Worm (Caenorhabditis elegans) whole organism, L1 larva: ENCODE data around the gene T23B12.11.

Experiments
- C16A3.4 ChIP-seq: fragments of 150-350 bp; optimal IDR thresholded peaks from 2 replicates; lab custom pipeline; 2014; ENCODE audit warnings: missing biosample characterization, missing genetic modification characterization
- F16B12.6 ChIP-seq: fragments of 150-350 bp; optimal IDR thresholded peaks from 2 replicates; lab custom pipeline; 2014; ENCODE audit warnings: missing biosample characterization, missing genetic modification characterization
- Y116A8C.19 ChIP-seq: sonication (generic microtip); optimal IDR thresholded peaks from 2 replicates; lab custom pipeline; 2016; ENCODE audit warnings: missing compliant biosample characterization, missing genetic modification characterization, borderline replicate concordance
- alr-1 ChIP-seq: fragments of 200-800 bp; sonication (Bioruptor generic); optimal IDR thresholded peaks from 2 replicates; lab custom pipeline; 2018; ENCODE audit warnings: borderline replicate concordance, mild to moderate bottlenecking, missing genetic modification characterization, missing compliant biosample characterization
- aly-2 ChIP-seq: fragments of 150-350 bp; optimal IDR thresholded peaks from 2 replicates; lab custom pipeline; 2014; ENCODE audit warnings: missing biosample characterization, missing genetic modification characterization
- ama-1 ChIP-seq: fragments of 150-350 bp; optimal IDR thresholded peaks from 2 replicates; lab custom pipeline; 2014
- blmp-1 ChIP-seq: fragments of 150-350 bp; optimal IDR thresholded peaks from 2 replicates; lab custom pipeline; 2014; ENCODE audit warnings: missing biosample characterization, missing genetic modification characterization
- ceh-90 ChIP-seq: sonication (generic microtip); optimal IDR thresholded peaks from 2 replicates; lab custom pipeline; 2016; ENCODE audit warnings: missing genetic modification characterization, missing compliant biosample characterization
- dsc-1 ChIP-seq: sonication (generic microtip); optimal IDR thresholded peaks from 2 replicates; lab custom pipeline; 2016; ENCODE audit warnings: mild to moderate bottlenecking, missing genetic modification characterization, missing compliant biosample characterization
- efl-1 ChIP-seq, 4 experiments: fragments of 150-350 bp; optimal IDR thresholded peaks in 3 of 4; peaks in 1 of 4; 1 replicate in 1 of 4; 2 replicates in 3 of 4; lab custom pipeline; 2014; ENCODE audit warnings: missing biosample characterization in 2 of 4, missing genetic modification characterization in 2 of 4, missing genetic modification reagents in 2 of 4
- elt-2 ChIP-seq: sonication (generic microtip); optimal IDR thresholded peaks from 2 replicates; lab custom pipeline; 2016; ENCODE audit warnings: missing genetic modification characterization, mild to moderate bottlenecking, inconsistent platforms, missing compliant biosample characterization, missing genetic modification reagents
- elt-3 ChIP-seq, 6 experiments: fragments of 150-350 bp in 1 of 6; sonication (generic microtip); optimal IDR thresholded peaks; 2 replicates each; lab custom pipeline; 2017 to 2018; ENCODE audit warnings: missing biosample characterization in 6 of 6, missing genetic modification characterization in 6 of 6, inconsistent platforms in 1 of 6
- fkh-10 ChIP-seq: sonication (generic microtip); optimal IDR thresholded peaks from 2 replicates; lab custom pipeline; 2017; ENCODE audit warnings: missing biosample characterization, missing genetic modification reagents, missing genetic modification characterization
- fkh-8 ChIP-seq: sonication (generic microtip); optimal IDR thresholded peaks from 2 replicates; lab custom pipeline; 2016; ENCODE audit warnings: mild to moderate bottlenecking, missing genetic modification characterization, missing compliant biosample characterization
- fos-1 ChIP-seq: fragments of 150-350 bp; optimal IDR thresholded peaks from 2 replicates; lab custom pipeline; 2014; ENCODE audit warnings: missing biosample characterization, missing genetic modification characterization
- hlh-4 ChIP-seq: sonication (generic microtip); optimal IDR thresholded peaks from 2 replicates; lab custom pipeline; 2016; ENCODE audit warnings: mild to moderate bottlenecking, missing genetic modification characterization, missing compliant biosample characterization
- hpl-2 ChIP-seq: fragments of 150-350 bp; optimal IDR thresholded peaks from 2 replicates; lab custom pipeline; 2014; ENCODE audit warnings: missing biosample characterization, missing genetic modification reagents, missing genetic modification characterization
- jun-1 ChIP-seq: fragments of 150-350 bp; optimal IDR thresholded peaks from 2 replicates; lab custom pipeline; 2014; ENCODE audit warnings: missing biosample characterization, missing genetic modification reagents, missing genetic modification characterization
- lin-14 ChIP-seq: fragments of 200-800 bp; sonication (Bioruptor generic); optimal IDR thresholded peaks from 2 replicates; lab custom pipeline; 2018; ENCODE audit warnings: mild to moderate bottlenecking, missing genetic modification characterization, moderate library complexity, missing compliant biosample characterization
- lin-35 ChIP-seq, 2 experiments: fragments of 150-350 bp; optimal IDR thresholded peaks; 2 replicates each; lab custom pipeline; 2014; ENCODE audit warnings: missing biosample characterization in 2 of 2, missing genetic modification characterization in 2 of 2, missing genetic modification reagents in 2 of 2
- lin-39 ChIP-seq: fragments of 150-350 bp; optimal IDR thresholded peaks from 2 replicates; lab custom pipeline; 2014; ENCODE audit warnings: missing biosample characterization, missing genetic modification reagents, missing genetic modification characterization
- lsy-2 ChIP-seq, 2 experiments: fragments of 150-350 bp; optimal IDR thresholded peaks; 2 replicates each; lab custom pipeline; 2014; ENCODE audit warnings: missing biosample characterization in 2 of 2, missing genetic modification characterization in 2 of 2
- mab-9 ChIP-seq: fragments of 200-800 bp; sonication (Bioruptor generic); IDR thresholded peaks from 2 replicates; pipeline ENCODE4 v1.3.6; 2022; ENCODE audit warnings: missing genetic modification reagents, missing genetic modification characterization, missing compliant biosample characterization
- mdl-1 ChIP-seq, 2 experiments: fragments of 150-350 bp; optimal IDR thresholded peaks; 2 replicates each; lab custom pipeline; 2014 to 2017; ENCODE audit warnings: missing biosample characterization in 2 of 2, missing genetic modification characterization in 2 of 2, inconsistent platforms in 1 of 2
- mep-1 ChIP-seq: fragments of 150-350 bp; optimal IDR thresholded peaks from 2 replicates; lab custom pipeline; 2014; ENCODE audit warnings: missing biosample characterization, missing genetic modification characterization
- nhr-12 ChIP-seq: sonication (generic microtip); optimal IDR thresholded peaks from 2 replicates; lab custom pipeline; 2017; ENCODE audit warnings: missing biosample characterization, missing genetic modification characterization
- nhr-20 ChIP-seq: sonication (generic microtip); optimal IDR thresholded peaks from 2 replicates; lab custom pipeline; 2016; ENCODE audit warnings: mild to moderate bottlenecking, missing genetic modification characterization, missing compliant biosample characterization
- nhr-71 ChIP-seq: sonication (generic microtip); optimal IDR thresholded peaks from 2 replicates; lab custom pipeline; 2016; ENCODE audit warnings: mild to moderate bottlenecking, missing genetic modification characterization, moderate library complexity, missing compliant biosample characterization
- nhr-77 ChIP-seq: fragments of 150-350 bp; optimal IDR thresholded peaks from 2 replicates; lab custom pipeline; 2014; ENCODE audit warnings: missing biosample characterization, missing genetic modification characterization
- nhr-84 ChIP-seq: sonication (generic microtip); optimal IDR thresholded peaks from 2 replicates; lab custom pipeline; 2017; ENCODE audit warnings: missing biosample characterization, missing genetic modification characterization
- nhr-85 ChIP-seq: sonication (generic microtip); peaks from one replicate; lab custom pipeline; 2016; ENCODE audit warnings: missing genetic modification characterization, inconsistent platforms, missing compliant biosample characterization
- nhr-90 ChIP-seq: sonication (generic microtip); optimal IDR thresholded peaks from 2 replicates; lab custom pipeline; 2016; ENCODE audit warnings: mild to moderate bottlenecking, missing genetic modification characterization, missing compliant biosample characterization; ENCODE audit not compliant: poor library complexity
- pax-3 ChIP-seq: fragments of 200-800 bp; sonication (Bioruptor generic); optimal IDR thresholded peaks from 2 replicates; lab custom pipeline; 2018; ENCODE audit warnings: mild to moderate bottlenecking, missing genetic modification characterization, moderate library complexity, missing compliant biosample characterization
- rnt-1 ChIP-seq: sonication (generic microtip); optimal IDR thresholded peaks from 2 replicates; lab custom pipeline; 2016; ENCODE audit warnings: mild to moderate bottlenecking, missing genetic modification characterization, moderate library complexity, missing compliant biosample characterization
- snu-23 ChIP-seq: sonication (generic microtip); optimal IDR thresholded peaks from 2 replicates; lab custom pipeline; 2016; ENCODE audit warnings: missing genetic modification characterization, missing compliant biosample characterization
- sup-37 ChIP-seq: fragments of 200-800 bp; sonication (Bioruptor generic); optimal IDR thresholded peaks from 2 replicates; lab custom pipeline; 2018; ENCODE audit warnings: mild to moderate bottlenecking, missing genetic modification characterization, missing compliant biosample characterization
- tbx-2 ChIP-seq: sonication (generic microtip); optimal IDR thresholded peaks from 2 replicates; lab custom pipeline; 2016; ENCODE audit warnings: missing genetic modification characterization, missing compliant biosample characterization
- unc-62 ChIP-seq: fragments of 150-350 bp; optimal IDR thresholded peaks from 2 replicates; lab custom pipeline; 2014; ENCODE audit warnings: missing biosample characterization, missing genetic modification reagents, missing genetic modification characterization
- unc-98 ChIP-seq: fragments of 200-800 bp; sonication (Bioruptor generic); IDR thresholded peaks from 2 replicates; pipeline ENCODE4 v1.3.6; 2022; ENCODE audit warnings: missing genetic modification characterization, missing compliant biosample characterization
- zag-1 ChIP-seq: fragments of 150-350 bp; optimal IDR thresholded peaks from 2 replicates; lab custom pipeline; 2014; ENCODE audit warnings: missing biosample characterization, missing genetic modification characterization
- ztf-11 ChIP-seq, 2 experiments: sonication (generic microtip); optimal IDR thresholded peaks; 2 replicates each; lab custom pipeline; 2016 to 2017; ENCODE audit warnings: missing genetic modification characterization in 2 of 2, missing biosample characterization in 1 of 2, missing compliant biosample characterization in 1 of 2

Gene T23B12.11

ce11 chrV:8434400-8434827 lies 20.8 kb upstream of the T23B12.11 start (continued):
- TF ChIP-seq aly-2 (tag; lab: Kevin White, UChicago), result no peak
- no peak for TF ChIP-seq nhr-12 (tag; lab: Kevin White, UChicago)
- peak; percentile 26 for TF ChIP-seq snu-23 (GFP tag; lab: Kevin White, UChicago)
- no peak for TF ChIP-seq unc-98 (GFP tag; lab: Robert Waterston, UW)

- TF ChIP-seq fkh-10 (GFP tag; lab: Kevin White, UChicago) (peak; percentile 2), sup-37 (no peak), rnt-1 (tag; lab: Kevin White, UChicago) (peak; percentile 6), lin-39 (no peak), mep-1 (tag; lab: Kevin White, UChicago) (peak; percentile 1), lin-14 (GFP tag; lab: Kevin White, UChicago) (peak; percentile 43), dsc-1 (tag; lab: Kevin White, UChicago) (peak; percentile 23)
Measured at ce11 chrV:8435292-8435691, 19.9 kb upstream of the T23B12.11 start.

- TF ChIP-seq nhr-85 (no peak), tbx-2 (tag; lab: Kevin White, UChicago) (no peak), alr-1 (tag; lab: Kevin White, UChicago) (no peak), Y116A8C.19 (tag; lab: Kevin White, UChicago) (no peak), unc-62 (no peak), hpl-2 (GFP tag; lab: Kevin White, UChicago) (no peak), lin-14 (GFP tag; lab: Kevin White, UChicago) (peak; percentile 64), ztf-11 (tag; optimal IDR thresholded peaks at IDR 0.05; lab: Kevin White, UChicago) (no peak), F16B12.6 (tag; lab: Kevin White, UChicago) (no peak), nhr-84 (tag; lab: Kevin White, UChicago) (no peak), mab-9 (GFP tag; lab: Robert Waterston, UW) (0 out of 2 replicates have a peak, but pooled peaks have one; percentile 26), ama-1 (lab: Kevin White, UChicago) (no peak), ceh-90 (tag; lab: Kevin White, UChicago) (no peak)
Measured at ce11 chrV:8437358-8437757, 17.8 kb upstream of the T23B12.11 start.

- TF ChIP-seq fkh-8 (tag; lab: Kevin White, UChicago) (peak; percentile 67), dsc-1 (tag; lab: Kevin White, UChicago) (peak; percentile 20), pax-3 (no peak), lin-14 (GFP tag; lab: Kevin White, UChicago) (peak; percentile 28)
Measured at ce11 chrV:8444357-8444856, 10.8 kb upstream of the T23B12.11 start, which contains the start of gene lmd-3. lmd-3 (minus strand) TSS chrV:8444806.

ce11 chrV:8445636-8446035 lies 9.6 kb upstream of the T23B12.11 start:
- TF ChIP-seq nhr-71 (peak; percentile 48), nhr-20 (tag; lab: Kevin White, UChicago) (peak; percentile 53), C16A3.4 (tag; lab: Kevin White, UChicago) (peak; percentile 28), nhr-77 (peak; percentile 60), blmp-1 (tag; lab: Kevin White, UChicago) (peak; percentile 78), lin-35 (GFP tag; optimal IDR thresholded peaks at IDR 0.05; lab: Kevin White, UChicago) (peak; percentile 2 to 64), efl-1 (optimal IDR thresholded peaks at IDR 0.05; lab: Kevin White, UChicago) (peak in 1 of 2 experiments; percentile 22), efl-1 (GFP tag; optimal IDR thresholded peaks at IDR 0.05 in 1 of 2; lab: Kevin White, UChicago) (peak in 1 of 2 experiments; percentile 1), elt-2 (peak; percentile 51), mdl-1 (tag; optimal IDR thresholded peaks at IDR 0.05; lab: Kevin White, UChicago) (peak in 1 of 2 experiments; percentile 17), jun-1 (tag; lab: Kevin White, UChicago) (peak; percentile 43), hlh-4 (tag; lab: Kevin White, UChicago) (no peak), mep-1 (tag; lab: Kevin White, UChicago) (peak; percentile 16), nhr-12 (tag; lab: Kevin White, UChicago) (no peak), unc-62 (no peak), snu-23 (GFP tag; lab: Kevin White, UChicago) (peak; percentile 48), lsy-2 (tag; optimal IDR thresholded peaks at IDR 0.05; lab: Kevin White, UChicago) (peak; percentile 5 to 62), nhr-85 (peak; percentile 80), fos-1 (tag; lab: Kevin White, UChicago) (peak; percentile 9), elt-3 (tag; optimal IDR thresholded peaks at IDR 0.05; lab: Kevin White, UChicago) (peak in 3 of 6 experiments; percentile 24 to 53 (median 49)), zag-1 (tag; lab: Kevin White, UChicago) (no peak), lin-14 (GFP tag; lab: Kevin White, UChicago) (peak; percentile 71), hpl-2 (GFP tag; lab: Kevin White, UChicago) (no peak), nhr-90 (tag; lab: Kevin White, UChicago) (peak; percentile 41)
